Fruit fly (Drosophila melanogaster) whole organism, pupa: ENCODE measurements around the gene Pglym87.

Experiments used
- CG10348 ChIP-seq: fragments of 200-800 bp; sonication (Bioruptor generic); IDR thresholded peaks from 2 replicates; pipeline ENCODE4 v1.3.6; 2022; ENCODE audit warnings: missing biosample characterization, missing genetic modification characterization
- CG12605 ChIP-seq: fragments of 200-800 bp; sonication (Bioruptor generic); IDR thresholded peaks from 2 replicates; pipeline ENCODE4 v1.3.6; 2022; ENCODE audit warnings: missing biosample characterization, missing genetic modification characterization
- CG13204 ChIP-seq: fragments of 200-800 bp; sonication (Bioruptor generic); optimal IDR thresholded peaks from 2 replicates; lab custom pipeline; 2018; ENCODE audit warnings: missing biosample characterization, mild to moderate bottlenecking, missing genetic modification characterization, moderate library complexity
- CG14655 ChIP-seq: fragments of 200-800 bp; sonication (Bioruptor generic); optimal IDR thresholded peaks from 3 replicates; lab custom pipeline; 2017; ENCODE audit warnings: mild to moderate bottlenecking, missing biosample characterization, missing genetic modification reagents, missing genetic modification characterization
- CG15710 ChIP-seq: fragments of 200-800 bp; sonication (Bioruptor generic); optimal IDR thresholded peaks from 2 replicates; lab custom pipeline; 2018; ENCODE audit warnings: missing biosample characterization, mild to moderate bottlenecking, missing genetic modification characterization, moderate library complexity
- CG17806 ChIP-seq: fragments of 200-800 bp; sonication (Bioruptor generic); optimal IDR thresholded peaks from 2 replicates; lab custom pipeline; 2018; ENCODE audit warnings: missing biosample characterization, mild to moderate bottlenecking, missing genetic modification characterization, moderate library complexity
- CG32121 ChIP-seq: fragments of 200-800 bp; sonication (Bioruptor generic); IDR thresholded peaks from 2 replicates; pipeline ENCODE4 v1.3.6; 2022; ENCODE audit warnings: missing biosample characterization, missing genetic modification characterization
- CG34367 ChIP-seq: fragments of 200-800 bp; sonication (Bioruptor generic); optimal IDR thresholded peaks from 2 replicates; lab custom pipeline; 2018; ENCODE audit warnings: missing biosample characterization, mild to moderate bottlenecking, missing genetic modification characterization
- CG4496 ChIP-seq: fragments of 200-800 bp; sonication (Bioruptor generic); IDR thresholded peaks from 3 replicates; pipeline ENCODE4 v1.3.6; 2022; ENCODE audit warnings: missing biosample characterization, missing genetic modification characterization
- CG8159 ChIP-seq: fragments of 200-800 bp; sonication (Bioruptor generic); optimal IDR thresholded peaks from 3 replicates; lab custom pipeline; 2018; ENCODE audit warnings: missing biosample characterization, mild to moderate bottlenecking, missing genetic modification characterization, moderate library complexity
- CG8301 ChIP-seq: fragments of 200-800 bp; sonication (Bioruptor generic); optimal IDR thresholded peaks from 2 replicates; lab custom pipeline; 2018; ENCODE audit warnings: missing biosample characterization, mild to moderate bottlenecking, missing genetic modification characterization
- CG9948 ChIP-seq: fragments of 200-800 bp; sonication (Bioruptor generic); optimal IDR thresholded peaks from 2 replicates; lab custom pipeline; 2018; ENCODE audit warnings: missing biosample characterization, mild to moderate bottlenecking, missing genetic modification characterization, moderate library complexity
- D1 ChIP-seq: fragments of 200-800 bp; sonication (Bioruptor generic); optimal IDR thresholded peaks from 2 replicates; lab custom pipeline; 2018; ENCODE audit warnings: missing biosample characterization, mild to moderate bottlenecking, missing genetic modification characterization, moderate library complexity
- EcR ChIP-seq: fragments of 200-800 bp; sonication (Bioruptor generic); optimal IDR thresholded peaks from 3 replicates; lab custom pipeline; 2019; ENCODE audit warnings: missing biosample characterization, missing genetic modification characterization, mild to moderate bottlenecking, moderate library complexity, missing genetic modification reagents
- Ets98B ChIP-seq: fragments of 200-800 bp; sonication (Bioruptor generic); IDR thresholded peaks from 2 replicates; pipeline ENCODE4 v1.3.6; 2022; ENCODE audit warnings: missing biosample characterization, missing genetic modification characterization
- Pif1A ChIP-seq: fragments of 200-800 bp; sonication (Bioruptor generic); optimal IDR thresholded peaks from 3 replicates; lab custom pipeline; 2016; ENCODE audit warnings: missing biosample characterization, missing genetic modification characterization
- Pif1B ChIP-seq: fragments of 200-800 bp; sonication (Bioruptor generic); optimal IDR thresholded peaks from 3 replicates; lab custom pipeline; 2016; ENCODE audit warnings: missing biosample characterization, missing genetic modification characterization
- Snoo ChIP-seq: fragments of 200-800 bp; sonication (Bioruptor generic); optimal IDR thresholded peaks from 3 replicates; lab custom pipeline; 2017; ENCODE audit warnings: missing biosample characterization, mild to moderate bottlenecking, missing genetic modification characterization, inconsistent platforms
- fd96Ca ChIP-seq: fragments of 200-800 bp; sonication (Bioruptor generic); IDR thresholded peaks from 3 replicates; pipeline ENCODE4 v1.3.6; 2022; ENCODE audit warnings: missing biosample characterization, missing genetic modification characterization
- gl ChIP-seq: fragments of 200-800 bp; sonication (Bioruptor generic); optimal IDR thresholded peaks from 2 replicates; lab custom pipeline; 2018; ENCODE audit warnings: missing biosample characterization, mild to moderate bottlenecking, missing genetic modification characterization
- rn ChIP-seq: fragments of 200-800 bp; sonication (Bioruptor generic); IDR thresholded peaks from 2 replicates; pipeline ENCODE4 v1.3.6; 2022; ENCODE audit warnings: missing biosample characterization, missing genetic modification characterization

The Pglym87 gene

dm6 chr3R:12236804-12237203, 4.3 kb upstream of the Pglym87 start, which contains the start of gene Cyp313a2:
Cyp313a2 (minus strand) TSS chr3R:12236904.
- TF ChIP-seq CG8301 (tag; lab: Kevin White, UChicago) (no peak), CG34367 (tag; lab: Kevin White, UChicago) (no peak), Pif1A (GFP tag; lab: Kevin White, UChicago) (no peak), CG8159 (no peak), CG32121 (GFP tag; lab: Robert Waterston, UW) (no peak), CG12605 (GFP tag; lab: Robert Waterston, UW) (no peak), Pif1B (GFP tag; lab: Kevin White, UChicago) (no peak), CG15710 (tag; lab: Kevin White, UChicago) (no peak), gl (tag; lab: Kevin White, UChicago) (no peak), CG10348 (GFP tag; lab: Robert Waterston, UW) (no peak), CG4496 (GFP tag; lab: Robert Waterston, UW) (no peak), fd96Ca (GFP tag; lab: Robert Waterston, UW) (no peak), CG9948 (tag; lab: Kevin White, UChicago) (no peak), CG14655 (GFP tag; lab: Kevin White, UChicago) (no peak), Ets98B (no peak)

dm6 chr3R:12234584-12234983, 2.1 kb upstream of the Pglym87 start, which contains the start of gene Cyp313a5:
Cyp313a5 (minus strand) TSS chr3R:12234684.
- TF ChIP-seq CG34367 (tag; lab: Kevin White, UChicago) (no peak), Pif1B (GFP tag; lab: Kevin White, UChicago) (no peak), D1 (tag; lab: Kevin White, UChicago) (no peak), CG8159 (no peak), CG15710 (tag; lab: Kevin White, UChicago) (no peak), Pif1A (GFP tag; lab: Kevin White, UChicago) (no peak), gl (tag; lab: Kevin White, UChicago) (no peak), fd96Ca (GFP tag; lab: Robert Waterston, UW) (no peak), CG9948 (tag; lab: Kevin White, UChicago) (no peak), rn (no peak), CG32121 (GFP tag; lab: Robert Waterston, UW) (no peak), CG8301 (tag; lab: Kevin White, UChicago) (no peak), EcR (no peak), Snoo (tag; lab: Kevin White, UChicago) (no peak), CG14655 (GFP tag; lab: Kevin White, UChicago) (no peak), CG10348 (GFP tag; lab: Robert Waterston, UW) (no peak), CG13204 (no peak), CG12605 (GFP tag; lab: Robert Waterston, UW) (no peak)
- TF ChIP-seq, all 21 proteins: peak for 0

dm6 chr3R:12229113-12229512, 3.4 kb downstream of the Pglym87 start, which contains the start of gene CG3916:
CG3916 (plus strand) TSS chr3R:12229413.
- TF ChIP-seq Pif1A (GFP tag; lab: Kevin White, UChicago) (no peak), CG13204 (no peak), rn (no peak), CG15710 (tag; lab: Kevin White, UChicago) (no peak), Snoo (tag; lab: Kevin White, UChicago) (no peak), Pif1B (GFP tag; lab: Kevin White, UChicago) (no peak), CG14655 (GFP tag; lab: Kevin White, UChicago) (no peak), CG4496 (GFP tag; lab: Robert Waterston, UW) (no peak), fd96Ca (GFP tag; lab: Robert Waterston, UW) (no peak), D1 (tag; lab: Kevin White, UChicago) (no peak), EcR (no peak), CG17806 (no peak), Ets98B (no peak), CG8301 (tag; lab: Kevin White, UChicago) (no peak), CG9948 (tag; lab: Kevin White, UChicago) (no peak), gl (tag; lab: Kevin White, UChicago) (no peak), CG10348 (GFP tag; lab: Robert Waterston, UW) (no peak)

dm6 chr3R:12226239-12226638, 6.3 kb downstream of the Pglym87 start, which contains the start of gene CG12256:
CG12256 (minus strand) TSS chr3R:12226339.
- TF ChIP-seq Pif1B (GFP tag; lab: Kevin White, UChicago): no peak
- TF ChIP-seq CG15710 (tag; lab: Kevin White, UChicago): no peak
- no peak for TF ChIP-seq CG8301 (tag; lab: Kevin White, UChicago)
- no peak for TF ChIP-seq CG12605 (GFP tag; lab: Robert Waterston, UW)
- TF ChIP-seq CG9948 (tag; lab: Kevin White, UChicago): no peak
- TF ChIP-seq fd96Ca (GFP tag; lab: Robert Waterston, UW): no peak
- TF ChIP-seq Snoo (tag; lab: Kevin White, UChicago): no peak
- no peak for TF ChIP-seq CG10348 (GFP tag; lab: Robert Waterston, UW)
- TF ChIP-seq CG34367 (tag; lab: Kevin White, UChicago): no peak
- TF ChIP-seq CG32121 (GFP tag; lab: Robert Waterston, UW): no peak
- no peak for TF ChIP-seq rn
- no peak for TF ChIP-seq CG4496 (GFP tag; lab: Robert Waterston, UW)
- TF ChIP-seq CG14655 (GFP tag; lab: Kevin White, UChicago): no peak
- TF ChIP-seq Pif1A (GFP tag; lab: Kevin White, UChicago): no peak
- TF ChIP-seq CG17806: no peak
- no peak for TF ChIP-seq EcR
- no peak for TF ChIP-seq CG13204
- no peak for TF ChIP-seq CG8159
- TF ChIP-seq, all 21 proteins: peak for 0

- no peak for TF ChIP-seq CG14655 (GFP tag; lab: Kevin White, UChicago)
- TF ChIP-seq CG17806: no peak
- TF ChIP-seq Ets98B: no peak
- no peak for TF ChIP-seq D1 (tag; lab: Kevin White, UChicago)
- TF ChIP-seq CG4496 (GFP tag; lab: Robert Waterston, UW): no peak
- TF ChIP-seq CG12605 (GFP tag; lab: Robert Waterston, UW): no peak
- TF ChIP-seq rn: no peak
- TF ChIP-seq CG9948 (tag; lab: Kevin White, UChicago): no peak
- TF ChIP-seq CG8301 (tag; lab: Kevin White, UChicago): no peak
- TF ChIP-seq EcR: no peak
- TF ChIP-seq CG13204: no peak
- TF ChIP-seq CG34367 (tag; lab: Kevin White, UChicago): no peak
- no peak for TF ChIP-seq fd96Ca (GFP tag; lab: Robert Waterston, UW)
- TF ChIP-seq CG15710 (tag; lab: Kevin White, UChicago): no peak
- no peak for TF ChIP-seq Pif1A (GFP tag; lab: Kevin White, UChicago)
- no peak for TF ChIP-seq CG10348 (GFP tag; lab: Robert Waterston, UW)
- no peak for TF ChIP-seq CG32121 (GFP tag; lab: Robert Waterston, UW)
- TF ChIP-seq CG8159: no peak
Measured at dm6 chr3R:12224919-12225318, 7.6 kb downstream of the Pglym87 start, which contains the start of gene CG17404. CG17404 (minus strand) TSS chr3R:12225019.
